Worm (Caenorhabditis elegans) whole organism, L4/young adult: ENCODE measurements around the gene ced-6.

Source experiments
- dao-5 ChIP-seq: sonication (generic microtip); optimal IDR thresholded peaks from 2 replicates; lab custom pipeline; 2016; ENCODE audit warnings: missing genotype, missing genetic modification characterization, moderate library complexity, missing compliant biosample characterization
- him-1 ChIP-seq: sonication (generic microtip); optimal IDR thresholded peaks from 2 replicates; lab custom pipeline; 2016; ENCODE audit warnings: missing genotype, missing genetic modification reagents, missing genetic modification characterization, missing compliant biosample characterization

ce11 chrIII:5563680-5564079 is 31.9 kb upstream of the ced-6 start:
- TF ChIP-seq dao-5 (no peak), him-1 (no peak)
